Worm (Caenorhabditis elegans): Measurements from ENCODE around the gene rrf-3.

DNA sequence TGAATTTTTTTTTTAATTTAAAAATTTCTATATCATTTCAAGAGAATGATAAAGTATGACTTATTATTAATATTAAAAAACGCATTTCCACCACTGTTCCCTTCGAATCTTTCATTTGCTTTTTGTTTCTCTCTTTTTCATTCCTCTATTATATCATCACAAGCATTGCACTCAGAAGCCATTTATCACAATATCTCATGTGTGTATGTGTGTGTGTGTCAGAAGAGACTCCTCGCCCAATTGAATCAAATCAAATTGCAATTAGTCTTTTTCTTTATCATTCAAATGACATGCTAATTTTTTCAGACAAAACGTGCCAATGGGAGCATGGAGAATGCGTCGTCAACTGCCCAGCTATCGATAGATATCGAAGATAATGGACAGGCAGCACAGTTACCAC is 46.1 kb upstream of the rrf-3 start, which contains the start of gene unc-105:
- TF ChIP-seq egl-27 (tag; optimal IDR thresholded peaks at IDR 0.05): no peak
- no peak for TF ChIP-seq aha-1 (tag; optimal IDR thresholded peaks at IDR 0.05)
- TF ChIP-seq C16A3.4 (tag; optimal IDR thresholded peaks at IDR 0.05): no peak
- no peak for TF ChIP-seq nhr-90 (tag; optimal IDR thresholded peaks at IDR 0.05; ENCODE audit: poor library complexity)
- TF ChIP-seq unc-130 (tag; optimal IDR thresholded peaks at IDR 0.05): no peak
- TF ChIP-seq ceh-90 (tag; optimal IDR thresholded peaks at IDR 0.05): no peak
- TF ChIP-seq elt-3 (tag; optimal IDR thresholded peaks at IDR 0.05): no peak
- no peak for TF ChIP-seq lin-39 (tag; optimal IDR thresholded peaks at IDR 0.05)
- no peak for TF ChIP-seq lin-35 (GFP tag; optimal IDR thresholded peaks at IDR 0.05)
- TF ChIP-seq fkh-10 (GFP tag; optimal IDR thresholded peaks at IDR 0.05): no peak
- TF ChIP-seq efl-1 (optimal IDR thresholded peaks at IDR 0.05): no peak
- TF ChIP-seq efl-1 (GFP tag; optimal IDR thresholded peaks at IDR 0.05 in 1 of 2): no peak
